Fruit fly (Drosophila melanogaster) whole organism: ENCODE measurements around the gene Atox1.

Experiments used
- CG8478 ChIP-seq: fragments of >200 bp; optimal IDR thresholded peaks from 2 replicates; lab custom pipeline; 2018; ENCODE audit warnings: inconsistent platforms
- Dll ChIP-seq: fragments of >200 bp; optimal IDR thresholded peaks from 2 replicates; lab custom pipeline; 2017
- EcR ChIP-seq, 2 experiments: fragments of >200 bp; optimal IDR thresholded peaks; 2 replicates each; lab custom pipeline; 2017; ENCODE audit warnings: missing biosample characterization in 2 of 2, missing genetic modification characterization in 2 of 2, missing genetic modification reagents in 2 of 2
- pan ChIP-seq: fragments of >200 bp; optimal IDR thresholded peaks from 2 replicates; lab custom pipeline; 2017
- psq ChIP-seq: fragments of >200 bp; optimal IDR thresholded peaks from 2 replicates; lab custom pipeline; 2017
- usp ChIP-seq: fragments of >200 bp; optimal IDR thresholded peaks from 2 replicates; lab custom pipeline; 2017; ENCODE audit warnings: missing biosample characterization, missing genetic modification characterization, mixed read lengths

Gene Atox1

DNA sequence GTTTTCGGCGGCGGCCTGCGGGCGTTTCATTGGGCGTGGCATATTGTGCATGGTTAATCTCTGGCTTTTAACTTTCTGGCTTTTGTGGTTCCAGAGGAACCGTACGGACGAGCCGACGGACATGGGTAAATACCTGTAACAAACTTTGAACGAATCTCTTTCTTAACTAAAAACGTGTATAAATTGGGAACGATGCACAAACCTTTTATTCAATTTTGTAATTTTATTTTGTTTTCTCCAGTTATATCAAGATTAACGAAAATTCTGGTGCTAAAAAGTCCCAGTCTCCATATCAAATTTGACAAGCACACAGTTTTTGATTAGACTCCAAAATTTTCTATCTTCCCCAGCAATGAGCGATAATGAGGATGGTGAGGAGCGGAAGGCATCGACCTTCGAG, 31.0 kb downstream of the Atox1 start, which contains the start of gene CG11249:
CG11249 (plus strand) TSS at position 301 of the 400 bp plus-strand sequence.
- TF ChIP-seq usp (GFP tag; lab: Kevin White, UChicago) (no peak), EcR (GFP tag; optimal IDR thresholded peaks at IDR 0.05; lab: Kevin White, UChicago) (no peak), Dll (lab: Kevin White, UChicago) (no peak), psq (lab: Kevin White, UChicago) (no peak), CG8478 (lab: Kevin White, UChicago) (no peak), pan (lab: Kevin White, UChicago) (no peak)

DNA sequence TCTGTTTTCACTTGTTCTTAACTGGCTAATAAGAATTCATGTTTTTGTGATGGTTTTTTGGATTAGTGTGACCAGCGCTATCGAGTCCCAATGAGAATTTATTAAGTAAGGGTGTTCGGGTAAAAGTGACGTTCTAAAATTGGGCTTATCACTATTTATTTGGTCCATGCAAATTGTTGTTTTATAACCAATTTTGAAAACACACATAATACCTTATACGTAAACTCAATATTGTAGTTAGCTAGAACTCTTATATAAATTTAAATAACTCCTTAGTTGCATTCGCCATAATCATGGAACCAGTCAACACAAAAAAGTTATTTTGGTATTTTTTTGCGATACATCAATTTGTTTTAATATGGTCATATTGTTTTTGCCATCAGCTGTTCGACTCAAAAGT, 38.9 kb downstream of the Atox1 start, which contains the start of the genes Als2 and CG11248:
Als2 (minus strand) TSS at position 69 of the 400 bp plus-strand sequence.
CG11248 (plus strand) TSS at position 364 of the 400 bp plus-strand sequence.
- no peak for TF ChIP-seq pan (lab: Kevin White, UChicago)
- no peak for TF ChIP-seq psq (lab: Kevin White, UChicago)
- no peak for TF ChIP-seq usp (GFP tag; lab: Kevin White, UChicago)
- no peak for TF ChIP-seq Dll (lab: Kevin White, UChicago)
- no peak for TF ChIP-seq CG8478 (lab: Kevin White, UChicago)
- TF ChIP-seq EcR (GFP tag; optimal IDR thresholded peaks at IDR 0.05; lab: Kevin White, UChicago): no peak

- TF ChIP-seq EcR (GFP tag; optimal IDR thresholded peaks at IDR 0.05; lab: Kevin White, UChicago) (no peak), Dll (lab: Kevin White, UChicago) (no peak), usp (GFP tag; lab: Kevin White, UChicago) (no peak), pan (lab: Kevin White, UChicago) (no peak), CG8478 (lab: Kevin White, UChicago) (no peak), psq (lab: Kevin White, UChicago) (no peak)
Observed at dm6 chr3L:21683942-21684341, 43.1 kb downstream of the Atox1 start, which contains the start of gene Sfp78E. Gene Sfp78E, minus strand, starts transcription at chr3L:21684042.

- TF ChIP-seq psq (lab: Kevin White, UChicago): no peak
- TF ChIP-seq Dll (lab: Kevin White, UChicago): no peak
- no peak for TF ChIP-seq pan (lab: Kevin White, UChicago)
- TF ChIP-seq CG8478 (lab: Kevin White, UChicago): no peak
- TF ChIP-seq usp (GFP tag; lab: Kevin White, UChicago): no peak
- no peak for TF ChIP-seq EcR (GFP tag; optimal IDR thresholded peaks at IDR 0.05; lab: Kevin White, UChicago)
Observed at dm6 chr3L:21685753-21686152, 45.0 kb downstream of the Atox1 start.

dm6 chr3L:21688607-21689129, 47.9 kb downstream of the Atox1 start:
- TF ChIP-seq CG8478 (lab: Kevin White, UChicago) (no peak), pan (lab: Kevin White, UChicago) (no peak), usp (GFP tag; lab: Kevin White, UChicago) (no peak), psq (lab: Kevin White, UChicago) (no peak), Dll (lab: Kevin White, UChicago) (no peak), EcR (GFP tag; optimal IDR thresholded peaks at IDR 0.05; lab: Kevin White, UChicago) (no peak)
